Worm (Caenorhabditis elegans) whole organism, early embryonic: Measurements from ENCODE around the gene C01C4.3.

Source experiments
- B0310.2 ChIP-seq: sonication (generic microtip); optimal IDR thresholded peaks from 2 replicates; lab custom pipeline; 2016; ENCODE audit warnings: mild to moderate bottlenecking, missing genetic modification characterization, missing compliant biosample characterization
- F13C5.2 ChIP-seq: sonication (generic microtip); optimal IDR thresholded peaks from 2 replicates; lab custom pipeline; 2017; ENCODE audit warnings: mild to moderate bottlenecking, missing genetic modification characterization, inconsistent platforms, missing compliant biosample characterization
- ama-1 ChIP-seq: fragments of 150-350 bp; optimal IDR thresholded peaks from 2 replicates; lab custom pipeline; 2014
- ceh-13 ChIP-seq: fragments of 200-800 bp; sonication (Bioruptor generic); optimal IDR thresholded peaks from 2 replicates; lab custom pipeline; 2018; ENCODE audit warnings: mild to moderate bottlenecking, missing genetic modification characterization, missing compliant biosample characterization
- flt-1 ChIP-seq: fragments of 200-800 bp; sonication (Bioruptor generic); IDR thresholded peaks from 2 replicates; pipeline ENCODE4 v1.3.6; 2022; ENCODE audit warnings: missing genetic modification characterization, missing compliant biosample characterization
- hmbx-1 ChIP-seq: sonication (generic microtip); optimal IDR thresholded peaks from 2 replicates; lab custom pipeline; 2016; ENCODE audit warnings: mild to moderate bottlenecking, missing genetic modification characterization, missing compliant biosample characterization
- hmg-4 ChIP-seq: fragments of 200-800 bp; sonication (Bioruptor generic); optimal IDR thresholded peaks from 2 replicates; lab custom pipeline; 2018; ENCODE audit warnings: mild to moderate bottlenecking, missing genetic modification characterization, missing compliant biosample characterization
- pes-1 ChIP-seq: fragments of 200-800 bp; sonication (Bioruptor generic); IDR thresholded peaks from 2 replicates; pipeline ENCODE4 v1.3.6; 2022; ENCODE audit warnings: missing genetic modification reagents, missing genetic modification characterization, missing compliant biosample characterization
- sea-1 ChIP-seq: fragments of 200-800 bp; sonication (Bioruptor generic); conservative IDR thresholded peaks from 2 replicates; pipeline ENCODE4 v1.3.6; 2022; ENCODE audit warnings: missing genetic modification characterization, missing compliant biosample characterization
- tbx-37 ChIP-seq: fragments of 200-800 bp; sonication (Bioruptor generic); conservative IDR thresholded peaks from 2 replicates; pipeline ENCODE4 v1.3.6; 2022; ENCODE audit warnings: missing genetic modification reagents, missing genetic modification characterization, missing compliant biosample characterization

DNA sequence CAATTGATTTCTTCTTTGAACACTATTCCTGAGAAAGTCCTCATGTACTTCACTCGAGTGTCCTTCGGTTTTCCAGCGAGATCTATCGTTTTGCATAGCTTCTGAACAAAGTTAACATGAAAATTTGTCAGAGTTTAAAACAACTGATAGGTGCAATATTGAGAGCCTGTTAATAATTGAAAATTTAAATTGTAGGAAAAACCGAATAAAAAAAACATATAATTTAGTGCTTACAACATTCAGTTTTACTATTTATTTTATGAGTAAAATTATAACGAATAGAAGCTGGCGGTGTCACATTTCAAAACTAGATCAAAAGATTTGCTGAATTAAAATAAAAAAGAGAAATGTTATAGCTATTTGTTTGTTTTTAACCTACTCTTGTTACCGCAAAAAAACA, 3.6 kb upstream of the C01C4.3 start, which contains the start of gene C02F12.8:
- no peak for TF ChIP-seq B0310.2 (tag; lab: Kevin White, UChicago)
- TF ChIP-seq ama-1 (lab: Kevin White, UChicago) = no peak
- no peak for TF ChIP-seq F13C5.2 (tag; lab: Kevin White, UChicago)
- TF ChIP-seq hmg-4 (GFP tag; lab: Kevin White, UChicago) = no peak
- no peak for TF ChIP-seq hmbx-1 (tag; lab: Kevin White, UChicago)
- TF ChIP-seq ceh-13 = no peak
- no peak for TF ChIP-seq sea-1
- no peak for TF ChIP-seq flt-1 (GFP tag; lab: Robert Waterston, UW)
- no peak for TF ChIP-seq pes-1 (GFP tag; lab: Robert Waterston, UW)
- no peak for TF ChIP-seq tbx-37
